Fruit fly (Drosophila melanogaster): ENCODE measurements around the gene CG15337.
A peak's percentile ranks its signal among the peaks of the same experiment; 100 is the strongest.

Gene CG15337

dm6 chrX:8202724-8203362 lies 43.0 kb downstream of the CG15337 start (continued):
- no peak for TF ChIP-seq Eip93F (GFP tag; optimal IDR thresholded peaks at IDR 0.05)
- TF ChIP-seq vri (GFP tag; optimal IDR thresholded peaks at IDR 0.05), result no peak
- TF ChIP-seq dac (GFP tag; optimal IDR thresholded peaks at IDR 0.05), result no peak
- TF ChIP-seq CG11762 (GFP tag; optimal IDR thresholded peaks at IDR 0.05; ENCODE audit: insufficient read depth), result no peak
- no peak for TF ChIP-seq Ets21C (GFP tag; optimal IDR thresholded peaks at IDR 0.05)
- no peak for TF ChIP-seq fkh (GFP tag; optimal IDR thresholded peaks at IDR 0.05)
- TF ChIP-seq CG1621 (tag; optimal IDR thresholded peaks at IDR 0.05), result no peak
- TF ChIP-seq svp (GFP tag), result peak; percentile 66
- no peak for TF ChIP-seq Hr38 (GFP tag; optimal IDR thresholded peaks at IDR 0.05)
- no peak for TF ChIP-seq CG16779 (tag; optimal IDR thresholded peaks at IDR 0.05)
- peak; percentile 11 for TF ChIP-seq Hr39 (GFP tag; optimal IDR thresholded peaks at IDR 0.05)
- no peak for TF ChIP-seq salr (GFP tag; optimal IDR thresholded peaks at IDR 0.05)
- peak; percentile 5 for TF ChIP-seq CG9139 (GFP tag; optimal IDR thresholded peaks at IDR 0.05)
- no peak for TF ChIP-seq spab (GFP tag; optimal IDR thresholded peaks at IDR 0.05)
- peak; percentile 26 for TF ChIP-seq topi (GFP tag; optimal IDR thresholded peaks at IDR 0.05)
- peak; percentile 53 for TF ChIP-seq CG32006 (GFP tag; optimal IDR thresholded peaks at IDR 0.05)
- no peak for TF ChIP-seq CG4318 (GFP tag; optimal IDR thresholded peaks at IDR 0.05)
- TF ChIP-seq CG11294 (GFP tag; IDR thresholded peaks at IDR 0.05), result peak; percentile 47; the same call in 1 of the 2 replicates
- TF ChIP-seq CG6276 (GFP tag; optimal IDR thresholded peaks at IDR 0.05), result peak; percentile 35
- no peak for TF ChIP-seq CG6808 (GFP tag; optimal IDR thresholded peaks at IDR 0.05)
- TF ChIP-seq lz (GFP tag; optimal IDR thresholded peaks at IDR 0.05), result peak; percentile 21
- TF ChIP-seq CG6854 (GFP tag; optimal IDR thresholded peaks at IDR 0.05), result no peak
- no peak for TF ChIP-seq Lpt (GFP tag; optimal IDR thresholded peaks at IDR 0.05)
- peak; percentile 19 for TF ChIP-seq Ets96B (tag; optimal IDR thresholded peaks at IDR 0.05)
- peak; percentile 39; the same call in 1 of the 2 replicates for TF ChIP-seq Gug (GFP tag; IDR thresholded peaks at IDR 0.05)
- TF ChIP-seq OdsH (GFP tag; optimal IDR thresholded peaks at IDR 0.05), result peak; percentile 27
- no peak for TF ChIP-seq dsx (GFP tag; optimal IDR thresholded peaks at IDR 0.05; ENCODE audit: poor library complexity, severe bottlenecking)
- TF ChIP-seq CG11902 (GFP tag; optimal IDR thresholded peaks at IDR 0.05), result no peak
- no peak for TF ChIP-seq fd59A (GFP tag; optimal IDR thresholded peaks at IDR 0.05)

- TF ChIP-seq Lpt (GFP tag; optimal IDR thresholded peaks at IDR 0.05) (no peak), Ets21C (GFP tag; optimal IDR thresholded peaks at IDR 0.05) (no peak), acj6 (GFP tag; optimal IDR thresholded peaks at IDR 0.05) (no peak), CG9139 (GFP tag; optimal IDR thresholded peaks at IDR 0.05) (no peak), Ets96B (tag; optimal IDR thresholded peaks at IDR 0.05) (no peak), CG16779 (tag; optimal IDR thresholded peaks at IDR 0.05) (no peak), CG6792 (GFP tag; optimal IDR thresholded peaks at IDR 0.05) (no peak), eg (GFP tag; IDR thresholded peaks at IDR 0.05) (peak; percentile 34; the same call in 2 of the 3 replicates), esn (GFP tag; optimal IDR thresholded peaks at IDR 0.05) (peak; percentile 20), CG6163 (GFP tag; IDR thresholded peaks at IDR 0.05) (no peak), CG11294 (GFP tag; IDR thresholded peaks at IDR 0.05) (0 out of 2 replicates have a peak, but pooled peaks have one; percentile 7), CG8119 (GFP tag; IDR thresholded peaks at IDR 0.05) (peak; percentile 54; the same call in 2 of the 3 replicates), CG6276 (GFP tag; optimal IDR thresholded peaks at IDR 0.05) (peak; percentile 48), Hr38 (GFP tag; optimal IDR thresholded peaks at IDR 0.05) (no peak), Sox15 (GFP tag; optimal IDR thresholded peaks at IDR 0.05) (no peak), CG3032 (tag; optimal IDR thresholded peaks at IDR 0.05) (no peak), CG11762 (GFP tag; optimal IDR thresholded peaks at IDR 0.05; ENCODE audit: insufficient read depth) (peak; percentile 3), spab (GFP tag; optimal IDR thresholded peaks at IDR 0.05) (peak; percentile 2), svp (GFP tag) (no peak), topi (GFP tag; optimal IDR thresholded peaks at IDR 0.05) (no peak), CG8319 (GFP tag; optimal IDR thresholded peaks at IDR 0.05) (no peak), Eip78C (GFP tag) (peak; percentile 55), vri (GFP tag; optimal IDR thresholded peaks at IDR 0.05) (peak; percentile 12), CG34406 (GFP tag; optimal IDR thresholded peaks at IDR 0.05) (no peak), Hr4 (GFP tag; optimal IDR thresholded peaks at IDR 0.05) (peak; percentile 33), OdsH (GFP tag; optimal IDR thresholded peaks at IDR 0.05) (peak; percentile 35), CG31627 (GFP tag; optimal IDR thresholded peaks at IDR 0.05) (no peak), achi (GFP tag; optimal IDR thresholded peaks at IDR 0.05) (no peak), CG10669 (GFP tag; optimal IDR thresholded peaks at IDR 0.05) (no peak), CG7368 (GFP tag; optimal IDR thresholded peaks at IDR 0.05) (no peak), CG32006 (GFP tag; optimal IDR thresholded peaks at IDR 0.05) (peak; percentile 35), salr (GFP tag; optimal IDR thresholded peaks at IDR 0.05) (no peak), CG6808 (GFP tag; optimal IDR thresholded peaks at IDR 0.05) (peak; percentile 31), Smox (GFP tag; optimal IDR thresholded peaks at IDR 0.05) (peak; percentile 10), fkh (GFP tag; optimal IDR thresholded peaks at IDR 0.05) (no peak)
Observed at dm6 chrX:8205625-8206252, 45.9 kb downstream of the CG15337 start.
